Worm (Caenorhabditis elegans): ENCODE measurements around the gene C16C8.19.

ce11 chrII:3446647-3447046, 11.6 kb upstream of the C16C8.19 start, which contains the start of the genes C16C8.20 and gldi-6:
- TF ChIP-seq ztf-11 (tag; optimal IDR thresholded peaks at IDR 0.05) (no peak), unc-62 (GFP tag; optimal IDR thresholded peaks at IDR 0.05) (no peak), hlh-1 (tag; optimal IDR thresholded peaks at IDR 0.05) (no peak)

Measured in whole organism, mixed stage, embryonic.